Worm (Caenorhabditis elegans): ENCODE data around the gene sap-140.

- TF ChIP-seq xbp-1 (tag; optimal IDR thresholded peaks at IDR 0.05) (no peak), lin-39 (tag; optimal IDR thresholded peaks at IDR 0.05) (no peak), nhr-237 (tag; optimal IDR thresholded peaks at IDR 0.05) (no peak)
These were observed 25.3 kb downstream of the sap-140 start for ce11 chrIII:7524830-7525344.

All from whole organism, L1 larva.